Worm (Caenorhabditis elegans): ENCODE data around the gene catp-7.
A peak's percentile ranks its signal among the peaks of the same experiment; 100 is the strongest.

Gene catp-7

ce11 chrIV:8620102-8620733 is 34.4 kb downstream of the catp-7 start, which contains the start of gene lin-49 (continued):
- peak; percentile 76 for TF ChIP-seq nhr-6 (tag; optimal IDR thresholded peaks at IDR 0.05)
- TF ChIP-seq D1046.2 (GFP tag; IDR thresholded peaks at IDR 0.05): no peak
- no peak for TF ChIP-seq egl-27 (tag; optimal IDR thresholded peaks at IDR 0.05)
- no peak for TF ChIP-seq ama-1 (optimal IDR thresholded peaks at IDR 0.05)
- TF ChIP-seq unc-39 (tag; optimal IDR thresholded peaks at IDR 0.05): no peak
- TF ChIP-seq daf-19 (GFP tag; conservative IDR thresholded peaks at IDR 0.05): no peak
- TF ChIP-seq ceh-62 (tag; optimal IDR thresholded peaks at IDR 0.05): no peak
- no peak for TF ChIP-seq Y48G9A.11 (GFP tag; IDR thresholded peaks at IDR 0.05)
- TF ChIP-seq mdt-29 (GFP tag; IDR thresholded peaks at IDR 0.05): no peak
- TF ChIP-seq lin-38 (GFP tag; IDR thresholded peaks at IDR 0.05): peak; percentile 44
- TF ChIP-seq zip-2 (tag; optimal IDR thresholded peaks at IDR 0.05): no peak

ce11 chrIV:8625730-8626129 is 39.9 kb downstream of the catp-7 start:
- TF ChIP-seq nhr-111 (GFP tag; optimal IDR thresholded peaks at IDR 0.05) (no peak), zfp-3 (GFP tag; conservative IDR thresholded peaks at IDR 0.05) (no peak), nhr-6 (tag; optimal IDR thresholded peaks at IDR 0.05) (no peak), mdl-1 (tag; optimal IDR thresholded peaks at IDR 0.05) (no peak), pha-4 (GFP tag; IDR thresholded peaks at IDR 0.05) (no peak), pha-4 (tag; optimal IDR thresholded peaks at IDR 0.05) (no peak), ces-1 (GFP tag; optimal IDR thresholded peaks at IDR 0.05) (no peak), hif-1 (tag; optimal IDR thresholded peaks at IDR 0.05) (no peak), D1046.2 (GFP tag; IDR thresholded peaks at IDR 0.05) (no peak), aha-1 (tag) (no peak), lin-13 (GFP tag; optimal IDR thresholded peaks at IDR 0.05) (no peak), F10B5.3 (tag; optimal IDR thresholded peaks at IDR 0.05) (no peak), dmd-8 (GFP tag; IDR thresholded peaks at IDR 0.05) (no peak), lsy-2 (tag; optimal IDR thresholded peaks at IDR 0.05) (no peak), ZK337.2 (GFP tag; IDR thresholded peaks at IDR 0.05) (no peak), mdt-29 (GFP tag; IDR thresholded peaks at IDR 0.05) (no peak)

ce11 chrIV:8626294-8626693 is 40.5 kb downstream of the catp-7 start:
- TF ChIP-seq T20F7.1 (GFP tag; optimal IDR thresholded peaks at IDR 0.05) (no peak), hif-1 (tag; optimal IDR thresholded peaks at IDR 0.05) (peak in 1 of 2 experiments; percentile 4), madf-9 (GFP tag; conservative IDR thresholded peaks at IDR 0.05) (no peak), egl-43 (GFP tag; IDR thresholded peaks at IDR 0.05) (0 out of 2 replicates have a peak, but pooled peaks have one; percentile 24), pha-4 (GFP tag; IDR thresholded peaks at IDR 0.05) (0 out of 2 replicates have a peak, but pooled peaks have one; percentile 8), pha-4 (tag; optimal IDR thresholded peaks at IDR 0.05) (no peak), dpl-1 (GFP tag; optimal IDR thresholded peaks at IDR 0.05) (no peak), ctbp-1 (GFP tag; IDR thresholded peaks at IDR 0.05) (0 out of 2 replicates have a peak, but pooled peaks have one; percentile 18), T26A8.4 (GFP tag; IDR thresholded peaks at IDR 0.05) (peak; percentile 70; the same call in 1 of the 2 replicates), aha-1 (tag) (peak; percentile 8)

- TF ChIP-seq nhr-76 (tag; optimal IDR thresholded peaks at IDR 0.05) (no peak), aha-1 (tag) (peak; percentile 89), hlh-30 (tag; optimal IDR thresholded peaks at IDR 0.05; ENCODE audit: insufficient read depth) (peak; percentile 53), set-16 (GFP tag; IDR thresholded peaks at IDR 0.05) (0 out of 2 replicates have a peak, but pooled peaks have one; percentile 20), unc-62 (GFP tag; optimal IDR thresholded peaks at IDR 0.05 in 1 of 2) (peak in 1 of 2 experiments; percentile 79), unc-62 (tag; optimal IDR thresholded peaks at IDR 0.05) (no peak), lin-29 (GFP tag; IDR thresholded peaks at IDR 0.05) (no peak), daf-16 (GFP tag; optimal IDR thresholded peaks at IDR 0.05) (no peak), daf-16 (tag; optimal IDR thresholded peaks at IDR 0.05) (peak; percentile 48), lin-38 (GFP tag; IDR thresholded peaks at IDR 0.05) (no peak), lin-1 (GFP tag; IDR thresholded peaks at IDR 0.05) (no peak), lsy-2 (tag; optimal IDR thresholded peaks at IDR 0.05) (peak in 1 of 2 experiments; percentile 44), mdl-1 (tag; optimal IDR thresholded peaks at IDR 0.05) (peak in 1 of 2 experiments; percentile 44), dpl-1 (GFP tag; optimal IDR thresholded peaks at IDR 0.05) (peak; percentile 9), lin-15B (tag; optimal IDR thresholded peaks at IDR 0.05) (no peak), dve-1 (tag; optimal IDR thresholded peaks at IDR 0.05; ENCODE audit: insufficient read depth) (peak; percentile 14), egl-43 (GFP tag; IDR thresholded peaks at IDR 0.05) (peak; percentile 43; the same call in 1 of the 2 replicates), nhr-28 (tag; optimal IDR thresholded peaks at IDR 0.05) (peak; percentile 66), zfp-3 (GFP tag; conservative IDR thresholded peaks at IDR 0.05) (no peak), hmg-1.1 (GFP tag; IDR thresholded peaks at IDR 0.05) (peak; percentile 52; the same call in 1 of the 2 replicates), T26A8.4 (GFP tag; IDR thresholded peaks at IDR 0.05) (peak; percentile 51; the same call in 1 of the 2 replicates), nhr-6 (tag; optimal IDR thresholded peaks at IDR 0.05) (peak; percentile 28), hlh-11 (tag; optimal IDR thresholded peaks at IDR 0.05) (peak; percentile 66)
Measured at ce11 chrIV:8627328-8627727, 41.5 kb downstream of the catp-7 start, which contains the start of gene F42A9.11. Gene F42A9.11 (plus strand): TSS chrIV:8627637.
